Worm (Caenorhabditis elegans) whole organism, mixed stage, embryonic: ENCODE measurements around the gene F20D6.8.

ENCODE experiments used
- ceh-39 ChIP-seq: fragments of 150-350 bp; optimal IDR thresholded peaks from 2 replicates; lab custom pipeline; 2014; ENCODE audit warnings: missing biosample characterization, missing genetic modification characterization
- ces-1 ChIP-seq: fragments of 150-350 bp; optimal IDR thresholded peaks from 2 replicates; lab custom pipeline; 2014; ENCODE audit warnings: missing biosample characterization, missing genetic modification reagents, missing genetic modification characterization
- cnd-1 ChIP-seq: fragments of 200-800 bp; sonication (Bioruptor generic); optimal IDR thresholded peaks from 2 replicates; lab custom pipeline; 2018; ENCODE audit warnings: mild to moderate bottlenecking, missing genetic modification characterization, missing compliant biosample characterization
- elt-1 ChIP-seq: sonication (generic microtip); optimal IDR thresholded peaks from 2 replicates; lab custom pipeline; 2017; ENCODE audit warnings: missing genetic modification characterization, mild to moderate bottlenecking, missing compliant biosample characterization, antibody characterized with exemption, moderate library complexity, borderline replicate concordance; ENCODE audit not compliant: insufficient read depth
- elt-3 ChIP-seq: fragments of 150-350 bp; optimal IDR thresholded peaks from 2 replicates; lab custom pipeline; 2014; ENCODE audit warnings: missing biosample characterization, missing genetic modification characterization
- ham-2 ChIP-seq: fragments of 200-800 bp; sonication (Bioruptor generic); optimal IDR thresholded peaks from 2 replicates; lab custom pipeline; 2018; ENCODE audit warnings: mild to moderate bottlenecking, missing genetic modification characterization, missing compliant biosample characterization
- lin-13 ChIP-seq: fragments of 150-350 bp; optimal IDR thresholded peaks from 2 replicates; lab custom pipeline; 2014; ENCODE audit warnings: missing biosample characterization, missing genetic modification characterization
- mep-1 ChIP-seq: fragments of 150-350 bp; optimal IDR thresholded peaks from 2 replicates; lab custom pipeline; 2017; ENCODE audit warnings: missing biosample characterization, missing genetic modification reagents, missing genetic modification characterization, inconsistent platforms
- nhr-12 ChIP-seq: fragments of 150-350 bp; optimal IDR thresholded peaks from 2 replicates; lab custom pipeline; 2014; ENCODE audit warnings: missing biosample characterization, missing genetic modification characterization
- nhr-237 ChIP-seq: fragments of 150-350 bp; optimal IDR thresholded peaks from 2 replicates; lab custom pipeline; 2014; ENCODE audit warnings: missing biosample characterization, missing genetic modification characterization
- nhr-28 ChIP-seq: fragments of 150-350 bp; optimal IDR thresholded peaks from 2 replicates; lab custom pipeline; 2014; ENCODE audit warnings: missing biosample characterization, missing genetic modification characterization
- snpc-4 ChIP-seq: fragments of 150-350 bp; optimal IDR thresholded peaks from 2 replicates; lab custom pipeline; 2014; ENCODE audit warnings: missing biosample characterization, missing genetic modification characterization
- zip-8 ChIP-seq: fragments of 150-350 bp; optimal IDR thresholded peaks from 2 replicates; lab custom pipeline; 2014; ENCODE audit warnings: missing biosample characterization, missing genetic modification characterization

- TF ChIP-seq elt-1 (no peak), ham-2 (GFP tag; lab: Kevin White, UChicago) (no peak), ceh-39 (no peak), lin-13 (no peak), nhr-12 (no peak), nhr-237 (tag; lab: Kevin White, UChicago) (no peak), cnd-1 (tag; lab: Kevin White, UChicago) (no peak), nhr-28 (tag; lab: Kevin White, UChicago) (no peak), snpc-4 (tag; lab: Kevin White, UChicago) (no peak), elt-3 (no peak), zip-8 (tag; lab: Kevin White, UChicago) (no peak), ces-1 (GFP tag; lab: Kevin White, UChicago) (no peak), mep-1 (tag; lab: Kevin White, UChicago) (no peak)
Measured at ce11 chrV:8131628-8132027, 36.4 kb downstream of the F20D6.8 start.
